Fruit fly (Drosophila melanogaster) S2 (cell line): ENCODE measurements around the gene CG15312.

Source experiments
- CG8478 ChIP-seq: fragments of >200 bp; optimal IDR thresholded peaks from 2 replicates; lab custom pipeline; 2018
- CTCF ChIP-seq, 2 experiments: fragments of >200 bp; optimal IDR thresholded peaks; 2 replicates each; lab custom pipeline; 2018

The CG15312 gene

dm6 chrX:10086095-10086888 is 15.6 kb upstream of the CG15312 start, which contains the start of the genes Naxe and RhoU:
Naxe (minus strand) TSS chrX:10086171.
RhoU (plus strand) TSS chrX:10086527.
- no peak for TF ChIP-seq CG8478 (lab: Kevin White, UChicago)
- peak; percentile 8 to 48 for TF ChIP-seq CTCF (optimal IDR thresholded peaks at IDR 0.05; lab: Kevin White, UChicago)

dm6 chrX:10082950-10083253 is 12.2 kb upstream of the CG15312 start, which contains the start of gene CG2972:
CG2972 (plus strand) TSS chrX:10083154.
- TF ChIP-seq CTCF (optimal IDR thresholded peaks at IDR 0.05; lab: Kevin White, UChicago) (no peak), CG8478 (lab: Kevin White, UChicago) (no peak)

DNA sequence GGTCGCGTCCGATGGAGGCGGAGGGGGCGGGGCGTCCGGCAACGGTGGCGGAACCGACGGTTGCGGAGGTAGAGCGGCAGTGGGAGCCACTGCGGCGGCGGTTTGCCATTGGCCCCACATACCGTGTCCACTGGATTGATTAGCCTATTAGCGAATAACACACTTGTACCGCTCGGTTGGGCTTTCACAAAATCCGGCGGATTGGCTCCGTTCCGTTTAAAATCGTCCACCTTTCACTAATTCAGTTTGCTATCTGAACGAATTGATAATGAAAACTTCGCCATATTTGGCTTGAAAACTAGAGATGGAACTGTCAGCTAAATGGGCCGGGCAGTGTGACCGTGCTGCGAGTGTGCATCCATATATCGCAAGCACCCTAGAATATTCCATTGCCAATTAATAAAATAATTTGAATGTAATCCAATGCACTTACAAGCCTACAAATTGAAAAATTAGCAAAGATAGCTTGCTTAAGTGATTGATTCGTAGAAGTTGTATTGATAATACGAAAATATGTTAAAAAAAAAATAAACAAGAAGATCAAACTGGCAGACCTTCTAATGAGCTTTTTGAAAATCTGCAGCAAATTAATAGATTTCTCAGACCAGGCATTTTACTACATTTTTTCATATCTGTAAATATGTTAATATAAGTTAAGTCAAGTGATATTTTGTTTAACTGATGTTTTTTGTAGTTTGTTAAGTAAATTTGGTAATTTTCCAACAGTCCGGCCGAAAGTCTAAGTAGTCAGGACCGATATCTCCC is 11.7 kb upstream of the CG15312 start, which contains the start of gene ZAP3:
Gene ZAP3, minus strand, starts transcription at position 308 of the 765 bp plus-strand sequence.
- TF ChIP-seq CG8478 (lab: Kevin White, UChicago) (no peak), CTCF (optimal IDR thresholded peaks at IDR 0.05; lab: Kevin White, UChicago) (no peak)

DNA sequence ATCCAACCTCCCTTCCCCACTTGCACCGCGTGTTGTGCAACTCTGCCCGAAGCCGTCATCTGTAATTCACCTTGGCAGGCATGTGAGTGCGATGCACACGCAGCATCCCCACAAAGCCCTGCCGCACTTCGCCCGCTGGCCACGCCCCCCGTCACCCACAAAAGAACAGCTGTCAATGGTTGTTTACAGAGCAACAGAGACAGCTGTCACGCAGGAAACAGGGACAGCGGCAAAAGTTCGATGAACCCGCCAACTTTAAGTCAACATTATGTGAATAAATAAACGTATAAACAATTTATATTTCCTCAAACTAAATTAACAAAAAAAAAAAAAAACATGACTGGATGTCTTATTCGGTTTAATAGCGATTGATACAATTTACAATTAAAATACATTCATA is 848 bp upstream of the CG15312 start:
- no peak for TF ChIP-seq CG8478 (lab: Kevin White, UChicago)
- TF ChIP-seq CTCF (optimal IDR thresholded peaks at IDR 0.05; lab: Kevin White, UChicago), result no peak

dm6 chrX:10067528-10067927 is 3.1 kb downstream of the CG15312 start:
- TF ChIP-seq CG8478 (lab: Kevin White, UChicago) (no peak), CTCF (optimal IDR thresholded peaks at IDR 0.05; lab: Kevin White, UChicago) (no peak)

DNA sequence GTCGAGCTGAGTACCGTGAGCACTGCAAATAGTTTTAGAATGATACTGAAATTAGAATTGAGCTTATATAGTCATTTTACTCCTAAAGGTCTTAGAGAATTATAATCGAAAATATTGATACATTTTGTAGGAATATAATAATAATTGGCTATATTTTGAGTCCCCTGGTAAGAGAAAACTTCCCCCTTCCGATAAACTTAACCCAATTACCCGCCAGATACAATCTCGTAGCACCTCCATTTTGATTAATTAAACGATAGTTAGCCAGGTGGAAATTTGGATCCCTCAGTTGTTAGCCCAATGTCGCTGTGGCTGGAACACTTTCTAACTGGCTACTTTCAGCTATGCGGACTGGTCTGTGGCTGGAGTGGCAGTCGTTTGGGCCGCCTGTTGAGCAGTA is 9.3 kb downstream of the CG15312 start, which contains the start of gene Gr9a:
Gene Gr9a, plus strand, starts transcription at position 301 of the 400 bp plus-strand sequence.
- TF ChIP-seq CG8478 (lab: Kevin White, UChicago) (no peak), CTCF (optimal IDR thresholded peaks at IDR 0.05; lab: Kevin White, UChicago) (no peak)

dm6 chrX:10057964-10058363 is 12.7 kb downstream of the CG15312 start:
- TF ChIP-seq CG8478 (lab: Kevin White, UChicago), result no peak
- no peak for TF ChIP-seq CTCF (optimal IDR thresholded peaks at IDR 0.05; lab: Kevin White, UChicago)

dm6 chrX:10053547-10053946 is 17.1 kb downstream of the CG15312 start, which contains the start of gene Yp1:
Yp1 (plus strand) TSS chrX:10053811.
- TF ChIP-seq CG8478 (lab: Kevin White, UChicago), result no peak
- TF ChIP-seq CTCF (optimal IDR thresholded peaks at IDR 0.05; lab: Kevin White, UChicago), result no peak

DNA sequence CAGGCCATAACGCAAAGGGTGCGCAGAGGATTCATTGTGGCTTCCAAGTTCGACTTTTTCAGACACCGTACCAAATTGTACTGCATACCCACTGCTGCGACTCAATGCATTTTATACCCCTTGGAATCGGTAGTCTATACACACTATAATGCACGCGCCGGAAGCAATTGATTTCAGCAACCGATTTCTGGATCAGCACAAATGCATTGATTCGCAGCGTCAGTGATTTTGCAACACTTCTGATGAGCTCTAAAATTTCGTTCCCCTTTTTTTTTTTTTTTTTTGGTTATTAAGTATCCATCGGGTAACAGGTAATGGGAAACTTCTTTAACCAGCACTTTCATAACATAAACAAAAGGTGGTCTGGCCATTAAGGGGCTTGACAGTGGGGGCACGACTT is 18.1 kb downstream of the CG15312 start, which contains the start of gene Yp2:
Gene Yp2, minus strand, starts transcription at position 88 of the 400 bp plus-strand sequence.
- no peak for TF ChIP-seq CTCF (optimal IDR thresholded peaks at IDR 0.05; lab: Kevin White, UChicago)
- TF ChIP-seq CG8478 (lab: Kevin White, UChicago), result no peak

- TF ChIP-seq CG8478 (lab: Kevin White, UChicago) (no peak), CTCF (optimal IDR thresholded peaks at IDR 0.05; lab: Kevin White, UChicago) (no peak)
Observed at dm6 chrX:10047961-10048360, 22.7 kb downstream of the CG15312 start.

- TF ChIP-seq CG8478 (lab: Kevin White, UChicago) (no peak), CTCF (optimal IDR thresholded peaks at IDR 0.05; lab: Kevin White, UChicago) (no peak)
Observed at dm6 chrX:10046760-10047159, 23.9 kb downstream of the CG15312 start.

- TF ChIP-seq CTCF (optimal IDR thresholded peaks at IDR 0.05; lab: Kevin White, UChicago), result no peak
- no peak for TF ChIP-seq CG8478 (lab: Kevin White, UChicago)
Observed at dm6 chrX:10045763-10046162, 24.9 kb downstream of the CG15312 start.

- TF ChIP-seq CTCF (optimal IDR thresholded peaks at IDR 0.05; lab: Kevin White, UChicago) (no peak), CG8478 (lab: Kevin White, UChicago) (no peak)
Observed at dm6 chrX:10043873-10044272, 26.8 kb downstream of the CG15312 start.

dm6 chrX:10039528-10039927 is 31.1 kb downstream of the CG15312 start:
- TF ChIP-seq CG8478 (lab: Kevin White, UChicago) (no peak), CTCF (optimal IDR thresholded peaks at IDR 0.05; lab: Kevin White, UChicago) (no peak)

dm6 chrX:10029730-10030129 is 40.9 kb downstream of the CG15312 start:
- TF ChIP-seq CG8478 (lab: Kevin White, UChicago) (no peak), CTCF (optimal IDR thresholded peaks at IDR 0.05; lab: Kevin White, UChicago) (no peak)
